Worm (Caenorhabditis elegans) whole organism, L3 larva: ENCODE results near the gene srh-255.

Experiments
- ceh-28 ChIP-seq: fragments of 150-350 bp; optimal IDR thresholded peaks from 2 replicates; lab custom pipeline; 2014; ENCODE audit warnings: missing biosample characterization, missing genetic modification reagents, missing genetic modification characterization
- ceh-82 ChIP-seq: fragments of 150-350 bp; optimal IDR thresholded peaks from 2 replicates; lab custom pipeline; 2014; ENCODE audit warnings: missing biosample characterization, missing genetic modification characterization
- elt-1 ChIP-seq: fragments of 150-350 bp; optimal IDR thresholded peaks from 2 replicates; lab custom pipeline; 2014; ENCODE audit warnings: missing biosample characterization, missing genetic modification characterization
- lin-39 ChIP-seq: fragments of 150-350 bp; optimal IDR thresholded peaks from 2 replicates; lab custom pipeline; 2018; ENCODE audit warnings: missing biosample characterization, missing genetic modification reagents, missing genetic modification characterization
- nhr-237 ChIP-seq: fragments of 150-350 bp; optimal IDR thresholded peaks from 2 replicates; lab custom pipeline; 2014; ENCODE audit warnings: missing biosample characterization, missing genetic modification characterization
- nhr-43 ChIP-seq: sonication (generic microtip); optimal IDR thresholded peaks from 2 replicates; lab custom pipeline; 2016; ENCODE audit warnings: mild to moderate bottlenecking, missing genetic modification characterization, missing compliant biosample characterization; ENCODE audit not compliant: poor library complexity, severe bottlenecking
- unc-62 ChIP-seq: fragments of 150-350 bp; sonication (generic microtip); optimal IDR thresholded peaks from 4 replicates; lab custom pipeline; 2014; ENCODE audit warnings: missing biosample characterization, missing genetic modification reagents, missing genetic modification characterization

DNA sequence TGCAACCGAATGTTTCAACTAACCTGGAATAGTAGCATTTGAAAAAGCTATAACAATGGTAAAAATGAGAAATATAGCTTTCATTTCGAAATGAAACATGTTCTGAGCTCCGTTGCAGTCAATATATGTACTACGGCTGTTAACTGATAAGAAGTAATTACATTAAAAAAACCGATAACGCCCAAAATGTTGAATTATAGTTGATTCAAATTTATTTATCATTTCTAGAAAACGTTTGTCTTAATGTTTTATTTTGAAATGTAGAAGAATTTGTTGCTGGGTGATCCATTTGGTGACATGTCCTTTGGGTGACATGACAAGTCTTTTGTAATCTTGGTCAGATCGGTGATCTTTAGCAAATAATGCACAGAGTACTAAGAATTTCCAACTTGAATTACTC lies 24.6 kb downstream of the srh-255 start, which contains the start of gene T05E12.6:
- no peak for TF ChIP-seq lin-39 (tag; lab: Kevin White, UChicago)
- no peak for TF ChIP-seq unc-62 (GFP tag; lab: Kevin White, UChicago)
- TF ChIP-seq ceh-28: no peak
- no peak for TF ChIP-seq nhr-43 (tag; lab: Kevin White, UChicago)
- no peak for TF ChIP-seq ceh-82 (tag; lab: Kevin White, UChicago)
- no peak for TF ChIP-seq elt-1 (tag; lab: Kevin White, UChicago)
- TF ChIP-seq nhr-237 (tag; lab: Kevin White, UChicago): no peak
